Worm (Caenorhabditis elegans): Measurements from ENCODE around the gene C14C10.5.
A peak's percentile ranks its signal among the peaks of the same experiment; 100 is the strongest.

Gene C14C10.5

DNA sequence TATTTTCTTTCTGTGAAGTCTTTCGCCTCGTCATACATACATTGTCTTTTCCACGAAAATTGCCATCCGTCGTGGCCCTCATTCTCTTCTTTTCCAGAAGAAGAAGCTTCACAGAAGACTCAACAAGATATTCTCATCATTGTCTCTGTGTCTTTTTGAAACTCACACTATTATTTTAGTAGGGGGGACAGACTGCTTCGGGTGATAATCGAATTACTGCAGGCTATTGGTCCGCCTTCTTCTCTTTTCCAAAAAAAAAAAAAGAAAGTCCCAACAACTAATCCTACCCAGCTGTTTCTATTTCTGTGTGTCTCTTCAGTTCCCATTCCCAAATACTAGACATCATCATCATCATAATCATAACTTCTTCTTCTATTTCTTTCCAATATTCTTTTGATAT, 16.6 kb upstream of the C14C10.5 start:
- peak; percentile 23 for TF ChIP-seq egl-5 (tag; optimal IDR thresholded peaks at IDR 0.05)
- TF ChIP-seq fos-1 (tag; optimal IDR thresholded peaks at IDR 0.05) = no peak

DNA sequence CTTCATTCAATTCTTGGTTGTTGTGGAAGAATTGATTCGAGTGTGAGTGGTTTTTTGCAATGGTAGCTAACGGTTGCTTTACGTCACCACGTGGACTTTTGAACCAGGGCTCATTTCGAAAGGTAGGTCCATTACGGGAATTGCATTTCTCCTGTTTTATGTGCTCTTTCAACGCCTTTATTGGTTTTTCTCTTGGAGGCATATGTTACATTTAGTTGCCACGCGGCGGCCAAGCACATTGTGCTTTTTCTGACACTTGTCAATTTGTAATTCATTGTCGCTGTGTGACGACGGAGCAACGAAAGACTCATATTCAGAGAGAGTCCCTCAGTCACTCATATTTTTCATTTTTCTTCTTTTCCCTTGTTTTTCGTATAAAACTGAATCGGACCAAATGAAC, 15.2 kb upstream of the C14C10.5 start:
- TF ChIP-seq nhr-237 (tag; optimal IDR thresholded peaks at IDR 0.05) = no peak

DNA sequence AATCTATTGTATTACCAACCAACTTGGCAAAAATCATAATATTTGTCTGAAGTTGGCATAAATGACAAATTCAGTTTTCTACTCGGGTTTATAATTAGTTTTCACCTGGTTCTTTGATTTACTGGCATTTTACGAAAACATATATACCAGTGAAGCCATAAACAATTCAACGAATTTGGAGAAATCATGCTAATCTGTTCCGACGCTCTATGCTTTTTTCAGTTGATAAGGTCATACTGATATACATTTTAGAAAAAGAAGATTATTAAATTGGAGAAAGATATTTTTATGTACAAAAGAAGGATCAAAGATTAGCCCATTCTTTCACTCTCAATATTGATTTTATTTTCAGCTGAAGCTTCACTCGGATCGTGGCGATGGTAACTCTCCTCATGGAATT, 13.2 kb upstream of the C14C10.5 start:
- TF ChIP-seq elt-1 (tag; optimal IDR thresholded peaks at IDR 0.05) = no peak
- TF ChIP-seq ZK546.5 (tag; optimal IDR thresholded peaks at IDR 0.05) = no peak
- no peak for TF ChIP-seq jun-1 (tag; optimal IDR thresholded peaks at IDR 0.05)
- TF ChIP-seq lsy-12 (tag; optimal IDR thresholded peaks at IDR 0.05) = no peak
- no peak for TF ChIP-seq ztf-4 (tag; optimal IDR thresholded peaks at IDR 0.05)
- TF ChIP-seq egl-5 (tag; optimal IDR thresholded peaks at IDR 0.05) = no peak
- no peak for TF ChIP-seq pha-4 (tag; optimal IDR thresholded peaks at IDR 0.05)
- TF ChIP-seq mml-1 (tag; optimal IDR thresholded peaks at IDR 0.05) = no peak

DNA sequence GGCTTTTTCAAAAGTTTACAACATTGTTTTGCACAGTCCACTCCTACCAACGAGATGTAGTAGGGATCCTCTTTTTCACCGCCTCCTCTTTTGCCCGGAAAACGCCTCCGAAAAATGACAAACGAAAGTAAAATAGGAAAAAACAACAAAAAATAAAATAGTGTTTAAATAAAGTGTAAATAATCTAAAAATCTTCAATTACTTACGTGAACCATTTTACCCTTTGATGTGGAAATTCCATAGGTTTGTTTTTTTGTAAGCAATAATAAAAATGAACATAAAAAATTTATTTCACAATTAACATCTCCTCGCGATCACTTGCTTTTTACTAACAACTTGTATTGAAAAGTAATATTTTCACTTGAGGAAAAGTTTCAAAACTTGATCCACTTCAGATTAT, 12.0 kb upstream of the C14C10.5 start, which contains the start of gene C14C10.1:
Gene C14C10.1 (plus strand): TSS at position 301 of the 400 bp plus-strand sequence.
- TF ChIP-seq nhr-237 (tag; optimal IDR thresholded peaks at IDR 0.05) (no peak), nhr-28 (tag; optimal IDR thresholded peaks at IDR 0.05) (no peak), daf-12 (tag; optimal IDR thresholded peaks at IDR 0.05) (no peak), nhr-23 (tag; optimal IDR thresholded peaks at IDR 0.05) (no peak), ceh-16 (tag; optimal IDR thresholded peaks at IDR 0.05) (no peak), elt-3 (tag; optimal IDR thresholded peaks at IDR 0.05) (no peak), elt-2 (tag; optimal IDR thresholded peaks at IDR 0.05) (no peak), lin-15B (tag; optimal IDR thresholded peaks at IDR 0.05) (no peak)

DNA sequence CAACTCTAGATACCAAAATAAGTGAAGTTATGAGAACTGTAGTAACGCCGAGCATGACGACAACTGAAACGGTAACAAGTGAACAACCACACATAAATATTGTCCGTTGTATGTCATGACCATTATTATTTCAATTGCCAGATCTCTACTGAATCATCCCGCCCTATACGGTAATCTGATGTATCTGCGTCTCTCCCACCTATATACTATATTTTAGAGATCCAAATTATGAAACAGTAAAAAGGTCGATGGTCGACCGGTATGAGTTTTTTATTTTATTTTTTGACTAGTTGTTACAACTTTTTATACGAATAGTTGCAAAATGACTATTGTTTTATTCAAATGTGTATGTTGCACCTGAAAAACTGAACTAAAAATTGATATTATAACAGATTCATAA, 9.4 kb upstream of the C14C10.5 start, which contains the start of gene ttr-43:
Gene ttr-43 (minus strand): TSS at position 101 of the 400 bp plus-strand sequence.
- TF ChIP-seq elt-2 (tag; optimal IDR thresholded peaks at IDR 0.05) = no peak
- TF ChIP-seq ceh-28 (tag; optimal IDR thresholded peaks at IDR 0.05) = no peak
- no peak for TF ChIP-seq jun-1 (tag; optimal IDR thresholded peaks at IDR 0.05)
- no peak for TF ChIP-seq fkh-2 (tag; optimal IDR thresholded peaks at IDR 0.05)
- TF ChIP-seq ztf-11 (tag; optimal IDR thresholded peaks at IDR 0.05) = no peak
- TF ChIP-seq nhr-28 (tag; optimal IDR thresholded peaks at IDR 0.05) = no peak
- TF ChIP-seq nhr-67 (tag; optimal IDR thresholded peaks at IDR 0.05) = no peak
- no peak for TF ChIP-seq mdl-1 (tag; optimal IDR thresholded peaks at IDR 0.05)
- TF ChIP-seq lin-39 (tag; optimal IDR thresholded peaks at IDR 0.05) = no peak
- no peak for TF ChIP-seq nhr-77 (tag; optimal IDR thresholded peaks at IDR 0.05)
- no peak for TF ChIP-seq nhr-76 (tag; optimal IDR thresholded peaks at IDR 0.05)
- no peak for TF ChIP-seq ama-1 (optimal IDR thresholded peaks at IDR 0.05)
- TF ChIP-seq fos-1 (tag; optimal IDR thresholded peaks at IDR 0.05) = no peak
- TF ChIP-seq unc-62 (GFP tag; optimal IDR thresholded peaks at IDR 0.05) = no peak

DNA sequence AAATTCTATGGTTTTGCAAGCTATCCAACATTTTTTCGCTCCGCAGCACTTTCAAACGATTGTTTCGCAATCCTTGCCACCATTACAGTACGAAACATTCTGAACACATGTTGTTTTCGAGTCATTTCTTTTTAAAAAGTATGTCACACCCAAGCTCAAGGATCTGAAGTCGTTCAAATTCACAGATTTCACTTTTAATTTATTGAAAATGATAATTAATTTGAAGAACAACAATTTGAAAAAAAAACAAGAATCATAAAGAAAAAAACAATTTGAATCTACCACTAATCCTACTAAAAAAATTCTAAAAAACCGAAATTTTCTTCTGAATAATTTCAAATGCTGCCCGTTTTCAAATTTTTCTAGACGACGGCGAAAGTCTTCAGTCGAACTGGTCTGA, 7.6 kb upstream of the C14C10.5 start, which contains the start of gene C14C10.2:
Gene C14C10.2 (minus strand): TSS at position 101 of the 400 bp plus-strand sequence.
- TF ChIP-seq ceh-9 (tag; optimal IDR thresholded peaks at IDR 0.05) (no peak), lin-39 (tag; optimal IDR thresholded peaks at IDR 0.05) (no peak), egl-5 (tag; optimal IDR thresholded peaks at IDR 0.05) (no peak), pha-4 (tag; optimal IDR thresholded peaks at IDR 0.05) (no peak), unc-62 (GFP tag; optimal IDR thresholded peaks at IDR 0.05) (no peak), nhr-25 (tag; optimal IDR thresholded peaks at IDR 0.05) (no peak), ztf-11 (tag; optimal IDR thresholded peaks at IDR 0.05) (no peak)

DNA sequence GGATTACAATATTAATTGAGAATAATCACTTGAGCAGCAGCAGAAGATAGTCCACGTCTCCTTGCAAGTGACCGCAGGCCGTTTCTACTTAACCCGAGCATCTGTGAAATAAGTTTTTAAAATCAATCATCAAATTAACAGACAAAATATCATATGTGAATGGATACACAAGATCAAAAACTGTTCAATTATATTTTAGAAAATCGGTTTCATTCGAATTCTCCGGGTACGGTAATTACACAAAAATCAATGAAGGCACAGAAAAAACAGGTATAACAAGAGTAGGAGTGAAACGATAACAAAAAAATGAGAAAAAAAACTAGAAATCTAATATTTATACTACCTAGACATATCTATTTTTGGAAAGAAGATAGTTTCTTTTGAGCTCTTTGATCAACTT, 3.8 kb upstream of the C14C10.5 start, which contains the start of gene mma-1:
Gene mma-1 (minus strand): TSS at position 101 of the 400 bp plus-strand sequence.
- TF ChIP-seq eor-1 (tag; optimal IDR thresholded peaks at IDR 0.05) (no peak), elt-1 (tag; optimal IDR thresholded peaks at IDR 0.05) (no peak), fkh-10 (GFP tag; optimal IDR thresholded peaks at IDR 0.05) (no peak)

All from whole organism, L3 larva.